Worm (Caenorhabditis elegans) whole organism, L2 larva: ENCODE results near the gene B0001.3.

ENCODE experiments used
- aly-2 ChIP-seq: fragments of 150-350 bp; optimal IDR thresholded peaks from 2 replicates; lab custom pipeline; 2014; ENCODE audit warnings: missing biosample characterization, missing genetic modification characterization
- ama-1 ChIP-seq: fragments of 150-350 bp; optimal IDR thresholded peaks from 2 replicates; lab custom pipeline; 2018; ENCODE audit warnings: inconsistent platforms
- ceh-82 ChIP-seq: fragments of 150-350 bp; optimal IDR thresholded peaks from 2 replicates; lab custom pipeline; 2014; ENCODE audit warnings: missing biosample characterization, missing genetic modification characterization
- egl-27 ChIP-seq: sonication (generic microtip); optimal IDR thresholded peaks from 3 replicates; lab custom pipeline; 2017; ENCODE audit warnings: missing biosample characterization, missing genetic modification reagents, missing genetic modification characterization
- lin-11 ChIP-seq: fragments of 150-350 bp; sonication (generic microtip); optimal IDR thresholded peaks from 2 replicates; lab custom pipeline; 2014; ENCODE audit warnings: missing biosample characterization, missing genetic modification characterization, inconsistent platforms, mixed read lengths
- lsy-2 ChIP-seq, 2 experiments: fragments of 150-350 bp in 1 of 2; sonication (generic microtip) in 1 of 2; optimal IDR thresholded peaks; 2 replicates each; lab custom pipeline; 2014 to 2017; ENCODE audit warnings: missing biosample characterization in 2 of 2, missing genetic modification characterization in 2 of 2
- nhr-12 ChIP-seq: fragments of 150-350 bp; optimal IDR thresholded peaks from 2 replicates; lab custom pipeline; 2014; ENCODE audit warnings: missing biosample characterization, missing genetic modification characterization
- nhr-129 ChIP-seq: fragments of 150-350 bp; optimal IDR thresholded peaks from 2 replicates; lab custom pipeline; 2014; ENCODE audit warnings: missing biosample characterization, missing genetic modification characterization
- nhr-77 ChIP-seq: fragments of 150-350 bp; optimal IDR thresholded peaks from 2 replicates; lab custom pipeline; 2014; ENCODE audit warnings: missing biosample characterization, missing genetic modification characterization
- sma-3 ChIP-seq: sonication (generic microtip); optimal IDR thresholded peaks from 2 replicates; lab custom pipeline; 2016; ENCODE audit warnings: missing genetic modification reagents, missing genetic modification characterization, missing compliant biosample characterization
- unc-55 ChIP-seq: fragments of 150-350 bp; sonication (generic microtip); optimal IDR thresholded peaks from 3 replicates; lab custom pipeline; 2014; ENCODE audit warnings: missing biosample characterization, missing genetic modification reagents, missing genetic modification characterization

ce11 chrIV:12096479-12096878 lies 49.1 kb downstream of the B0001.3 start, which contains the start of gene mon-2:
- TF ChIP-seq nhr-129 (tag; lab: Kevin White, UChicago) (no peak), lin-11 (no peak), nhr-77 (tag; lab: Kevin White, UChicago) (no peak), unc-55 (no peak), nhr-12 (no peak), lsy-2 (tag; optimal IDR thresholded peaks at IDR 0.05; lab: Kevin White, UChicago) (no peak), ceh-82 (no peak), sma-3 (GFP tag; lab: Kevin White, UChicago) (no peak), ama-1 (no peak), egl-27 (tag; lab: Kevin White, UChicago) (no peak), aly-2 (tag; lab: Kevin White, UChicago) (no peak)
